Worm (Caenorhabditis elegans) whole organism, L4/young adult: Measurements from ENCODE around the gene W01C8.5.

ENCODE experiments used
- W03F9.2 ChIP-seq: fragments of 150-350 bp; optimal IDR thresholded peaks from 2 replicates; lab custom pipeline; 2014; ENCODE audit warnings: missing biosample characterization, missing genetic modification characterization
- dao-5 ChIP-seq: sonication (generic microtip); optimal IDR thresholded peaks from 2 replicates; lab custom pipeline; 2016; ENCODE audit warnings: missing genotype, missing genetic modification characterization, moderate library complexity, missing compliant biosample characterization
- him-1 ChIP-seq: sonication (generic microtip); optimal IDR thresholded peaks from 2 replicates; lab custom pipeline; 2016; ENCODE audit warnings: missing genotype, missing genetic modification reagents, missing genetic modification characterization, missing compliant biosample characterization

DNA sequence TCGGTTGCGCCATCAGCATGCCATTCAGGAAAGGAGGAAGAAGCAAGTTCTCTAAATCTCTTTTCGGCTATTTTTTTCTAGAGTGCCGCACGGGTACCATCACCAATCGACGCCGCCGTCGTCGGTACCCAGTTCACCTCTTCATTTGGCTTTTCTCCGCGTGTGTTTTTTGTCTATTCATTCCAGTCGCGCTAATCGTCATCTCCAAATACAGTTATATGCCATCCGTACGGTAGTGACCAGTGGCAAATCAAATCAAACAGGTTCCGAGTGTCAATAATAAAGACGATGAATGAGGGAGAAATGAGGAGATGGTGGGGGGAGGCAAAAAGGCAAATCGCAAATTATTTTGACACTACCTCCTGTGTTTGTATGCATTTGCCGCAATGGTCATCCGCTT lies 35.9 kb downstream of the W01C8.5 start:
- no peak for TF ChIP-seq W03F9.2 (tag; lab: Kevin White, UChicago)
- no peak for TF ChIP-seq him-1
- no peak for TF ChIP-seq dao-5 (tag; lab: Kevin White, UChicago)
